Worm (Caenorhabditis elegans) whole organism, mixed stage, embryonic: ENCODE measurements around the gene brc-1.

Experiments
- M03D4.4 ChIP-seq: sonication (generic microtip); optimal IDR thresholded peaks from 2 replicates; lab custom pipeline; 2017; ENCODE audit warnings: mild to moderate bottlenecking, missing genetic modification characterization, missing compliant biosample characterization
- bed-3 ChIP-seq: fragments of 200-800 bp; sonication (Bioruptor generic); optimal IDR thresholded peaks from 3 replicates; lab custom pipeline; 2018; ENCODE audit warnings: mild to moderate bottlenecking, missing genetic modification characterization, moderate library complexity, missing compliant biosample characterization
- blmp-1 ChIP-seq: fragments of 150-350 bp; optimal IDR thresholded peaks from 2 replicates; lab custom pipeline; 2014; ENCODE audit warnings: missing biosample characterization, missing genetic modification characterization
- ceh-39 ChIP-seq: fragments of 150-350 bp; optimal IDR thresholded peaks from 2 replicates; lab custom pipeline; 2014; ENCODE audit warnings: missing biosample characterization, missing genetic modification characterization
- ceh-43 ChIP-seq: fragments of 200-800 bp; sonication (Bioruptor generic); optimal IDR thresholded peaks from 2 replicates; lab custom pipeline; 2018; ENCODE audit warnings: mild to moderate bottlenecking, missing genetic modification characterization, moderate library complexity, missing compliant biosample characterization
- ceh-83 ChIP-seq: fragments of 200-800 bp; sonication (Bioruptor generic); optimal IDR thresholded peaks from 2 replicates; lab custom pipeline; 2018; ENCODE audit warnings: mild to moderate bottlenecking, missing genetic modification characterization, missing compliant biosample characterization
- ces-1 ChIP-seq: fragments of 150-350 bp; optimal IDR thresholded peaks from 2 replicates; lab custom pipeline; 2014; ENCODE audit warnings: missing biosample characterization, missing genetic modification reagents, missing genetic modification characterization
- cnd-1 ChIP-seq: fragments of 200-800 bp; sonication (Bioruptor generic); optimal IDR thresholded peaks from 2 replicates; lab custom pipeline; 2018; ENCODE audit warnings: mild to moderate bottlenecking, missing genetic modification characterization, missing compliant biosample characterization
- drap-1 ChIP-seq: fragments of 200-800 bp; sonication (Bioruptor generic); optimal IDR thresholded peaks from 3 replicates; lab custom pipeline; 2018; ENCODE audit warnings: mild to moderate bottlenecking, missing genetic modification characterization, missing compliant biosample characterization
- elt-1 ChIP-seq: sonication (generic microtip); optimal IDR thresholded peaks from 2 replicates; lab custom pipeline; 2017; ENCODE audit warnings: missing genetic modification characterization, mild to moderate bottlenecking, missing compliant biosample characterization, antibody characterized with exemption, moderate library complexity, borderline replicate concordance; ENCODE audit not compliant: insufficient read depth
- elt-3 ChIP-seq: fragments of 150-350 bp; optimal IDR thresholded peaks from 2 replicates; lab custom pipeline; 2014; ENCODE audit warnings: missing biosample characterization, missing genetic modification characterization
- flh-1 ChIP-seq: fragments of 200-800 bp; sonication (Bioruptor generic); optimal IDR thresholded peaks from 2 replicates; lab custom pipeline; 2018; ENCODE audit warnings: mild to moderate bottlenecking, missing genetic modification characterization, moderate library complexity, missing compliant biosample characterization
- ham-2 ChIP-seq: fragments of 200-800 bp; sonication (Bioruptor generic); optimal IDR thresholded peaks from 2 replicates; lab custom pipeline; 2018; ENCODE audit warnings: mild to moderate bottlenecking, missing genetic modification characterization, missing compliant biosample characterization
- hlh-1 ChIP-seq: fragments of 150-350 bp; optimal IDR thresholded peaks from 2 replicates; lab custom pipeline; 2014; ENCODE audit warnings: missing biosample characterization, missing genetic modification reagents, missing genetic modification characterization
- lin-13 ChIP-seq: fragments of 150-350 bp; optimal IDR thresholded peaks from 2 replicates; lab custom pipeline; 2014; ENCODE audit warnings: missing biosample characterization, missing genetic modification characterization
- lin-32 ChIP-seq: fragments of 200-800 bp; sonication (Bioruptor generic); optimal IDR thresholded peaks from 2 replicates; lab custom pipeline; 2018; ENCODE audit warnings: mild to moderate bottlenecking, missing genetic modification characterization, missing compliant biosample characterization
- lsy-2 ChIP-seq: fragments of 150-350 bp; optimal IDR thresholded peaks from 2 replicates; lab custom pipeline; 2014; ENCODE audit warnings: missing biosample characterization, missing genetic modification characterization
- mab-5 ChIP-seq: fragments of 150-350 bp; optimal IDR thresholded peaks from 2 replicates; lab custom pipeline; 2014; ENCODE audit warnings: missing biosample characterization, missing genetic modification characterization
- mep-1 ChIP-seq: fragments of 150-350 bp; optimal IDR thresholded peaks from 2 replicates; lab custom pipeline; 2017; ENCODE audit warnings: missing biosample characterization, missing genetic modification reagents, missing genetic modification characterization, inconsistent platforms
- mls-2 ChIP-seq: sonication (generic microtip); optimal IDR thresholded peaks from 2 replicates; lab custom pipeline; 2016; ENCODE audit warnings: mild to moderate bottlenecking, missing genetic modification characterization, moderate library complexity, missing compliant biosample characterization
- nhr-12 ChIP-seq: fragments of 150-350 bp; optimal IDR thresholded peaks from 2 replicates; lab custom pipeline; 2014; ENCODE audit warnings: missing biosample characterization, missing genetic modification characterization
- nhr-2 ChIP-seq: fragments of 150-350 bp; optimal IDR thresholded peaks from 2 replicates; lab custom pipeline; 2014; ENCODE audit warnings: missing biosample characterization, missing genetic modification characterization
- nhr-237 ChIP-seq: fragments of 150-350 bp; optimal IDR thresholded peaks from 2 replicates; lab custom pipeline; 2014; ENCODE audit warnings: missing biosample characterization, missing genetic modification characterization
- nhr-28 ChIP-seq: fragments of 150-350 bp; optimal IDR thresholded peaks from 2 replicates; lab custom pipeline; 2014; ENCODE audit warnings: missing biosample characterization, missing genetic modification characterization
- nhr-76 ChIP-seq: sonication (generic microtip); optimal IDR thresholded peaks from 2 replicates; lab custom pipeline; 2017; ENCODE audit warnings: missing biosample characterization, missing genetic modification characterization
- pha-4 ChIP-seq: fragments of 150-350 bp; optimal IDR thresholded peaks from 2 replicates; lab custom pipeline; 2018; ENCODE audit warnings: missing biosample characterization, missing genetic modification reagents, missing genetic modification characterization
- sem-2 ChIP-seq: fragments of 200-800 bp; sonication (Bioruptor generic); optimal IDR thresholded peaks from 2 replicates; lab custom pipeline; 2018; ENCODE audit warnings: mild to moderate bottlenecking, missing genetic modification characterization, missing compliant biosample characterization
- snpc-4 ChIP-seq: fragments of 150-350 bp; optimal IDR thresholded peaks from 2 replicates; lab custom pipeline; 2014; ENCODE audit warnings: missing biosample characterization, missing genetic modification characterization
- sptf-1 ChIP-seq: sonication (generic microtip); optimal IDR thresholded peaks from 2 replicates; lab custom pipeline; 2017; ENCODE audit warnings: mild to moderate bottlenecking, missing genetic modification characterization, moderate library complexity, missing compliant biosample characterization
- tbx-8 ChIP-seq: fragments of 200-800 bp; sonication (Bioruptor generic); optimal IDR thresholded peaks from 2 replicates; lab custom pipeline; 2018; ENCODE audit warnings: mild to moderate bottlenecking, missing genetic modification characterization, moderate library complexity, missing compliant biosample characterization
- unc-120 ChIP-seq: sonication (generic microtip); optimal IDR thresholded peaks from 2 replicates; lab custom pipeline; 2017; ENCODE audit warnings: missing genetic modification characterization, missing compliant biosample characterization; ENCODE audit not compliant: poor library complexity, severe bottlenecking
- unc-39 ChIP-seq: fragments of 150-350 bp; optimal IDR thresholded peaks from 2 replicates; lab custom pipeline; 2014; ENCODE audit warnings: missing biosample characterization, missing genetic modification characterization
- unc-62 ChIP-seq: fragments of 150-350 bp; optimal IDR thresholded peaks from 2 replicates; lab custom pipeline; 2014; ENCODE audit warnings: missing biosample characterization, missing genetic modification reagents, missing genetic modification characterization
- zip-8 ChIP-seq: fragments of 150-350 bp; optimal IDR thresholded peaks from 2 replicates; lab custom pipeline; 2014; ENCODE audit warnings: missing biosample characterization, missing genetic modification characterization
- ztf-11 ChIP-seq: fragments of 150-350 bp; optimal IDR thresholded peaks from 2 replicates; lab custom pipeline; 2014; ENCODE audit warnings: missing biosample characterization, missing genetic modification characterization

The brc-1 gene

ce11 chrIII:3820134-3820533 lies 42.6 kb downstream of the brc-1 start:
- TF ChIP-seq nhr-237 (tag; lab: Kevin White, UChicago) (peak; percentile 9), nhr-12 (tag; lab: Kevin White, UChicago) (no peak), drap-1 (GFP tag; lab: Kevin White, UChicago) (peak; percentile 43), snpc-4 (tag; lab: Kevin White, UChicago) (no peak), unc-62 (GFP tag; lab: Kevin White, UChicago) (peak; percentile 74), elt-1 (tag; lab: Kevin White, UChicago) (no peak), lin-13 (tag; lab: Kevin White, UChicago) (peak; percentile 63), nhr-76 (no peak), hlh-1 (tag; lab: Kevin White, UChicago) (peak; percentile 45), blmp-1 (peak; percentile 90), nhr-2 (peak; percentile 80), zip-8 (no peak), unc-39 (no peak), mab-5 (tag; lab: Kevin White, UChicago) (no peak), lsy-2 (tag; lab: Kevin White, UChicago) (peak; percentile 15), flh-1 (no peak), ces-1 (GFP tag; lab: Kevin White, UChicago) (peak; percentile 42), elt-3 (no peak), ztf-11 (tag; lab: Kevin White, UChicago) (no peak), tbx-8 (GFP tag; lab: Kevin White, UChicago) (no peak), sptf-1 (peak; percentile 67), M03D4.4 (tag; lab: Kevin White, UChicago) (peak; percentile 11), ham-2 (GFP tag; lab: Kevin White, UChicago) (peak; percentile 64), cnd-1 (peak; percentile 69), sem-2 (GFP tag; lab: Kevin White, UChicago) (no peak), ceh-43 (GFP tag; lab: Kevin White, UChicago) (no peak), mls-2 (tag; lab: Kevin White, UChicago) (peak; percentile 46), unc-120 (tag; lab: Kevin White, UChicago) (peak; percentile 84), nhr-28 (tag; lab: Kevin White, UChicago) (no peak), lin-32 (GFP tag; lab: Kevin White, UChicago) (peak; percentile 30), mep-1 (tag; lab: Kevin White, UChicago) (peak; percentile 53), ceh-39 (peak; percentile 35), pha-4 (tag; lab: Kevin White, UChicago) (peak; percentile 81), ceh-83 (no peak), bed-3 (GFP tag; lab: Kevin White, UChicago) (no peak)

DNA sequence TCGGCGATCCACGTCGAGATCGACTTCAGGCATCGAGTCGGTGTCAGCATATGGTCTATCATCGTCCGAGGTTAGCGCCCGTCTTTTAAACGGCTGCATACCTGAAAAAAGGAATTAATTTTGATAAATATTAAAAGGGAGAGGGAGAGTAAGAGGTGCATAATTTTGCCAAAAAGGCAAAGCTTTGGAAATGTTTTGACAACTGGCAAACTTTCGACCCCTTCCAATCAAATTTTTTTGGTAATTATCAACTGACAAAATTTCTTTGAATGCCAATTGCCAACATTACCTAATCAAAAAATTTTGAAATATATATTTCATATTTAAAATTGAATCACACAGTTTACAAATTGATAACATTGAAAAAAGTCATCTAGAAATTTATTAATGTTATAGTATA lies 43.2 kb downstream of the brc-1 start, which contains the start of gene dpy-27:
Gene dpy-27 (minus strand): TSS at position 101 of the 400 bp plus-strand sequence.
- TF ChIP-seq bed-3 (GFP tag; lab: Kevin White, UChicago), result no peak
- TF ChIP-seq blmp-1, result no peak
- TF ChIP-seq nhr-12 (tag; lab: Kevin White, UChicago), result no peak
- no peak for TF ChIP-seq elt-3
- no peak for TF ChIP-seq ceh-39
- no peak for TF ChIP-seq lsy-2 (tag; lab: Kevin White, UChicago)
- no peak for TF ChIP-seq hlh-1 (tag; lab: Kevin White, UChicago)
- TF ChIP-seq pha-4 (tag; lab: Kevin White, UChicago), result no peak
- TF ChIP-seq nhr-237 (tag; lab: Kevin White, UChicago), result no peak
- no peak for TF ChIP-seq nhr-76
- TF ChIP-seq unc-62 (GFP tag; lab: Kevin White, UChicago), result no peak
- no peak for TF ChIP-seq mab-5 (tag; lab: Kevin White, UChicago)
- TF ChIP-seq sem-2 (GFP tag; lab: Kevin White, UChicago), result no peak
- no peak for TF ChIP-seq tbx-8 (GFP tag; lab: Kevin White, UChicago)
- no peak for TF ChIP-seq elt-1 (tag; lab: Kevin White, UChicago)
- TF ChIP-seq cnd-1, result no peak

- TF ChIP-seq elt-3, result no peak
- TF ChIP-seq bed-3 (GFP tag; lab: Kevin White, UChicago), result no peak
- no peak for TF ChIP-seq flh-1
- TF ChIP-seq mab-5 (tag; lab: Kevin White, UChicago), result no peak
- TF ChIP-seq ceh-43 (GFP tag; lab: Kevin White, UChicago), result no peak
- no peak for TF ChIP-seq elt-1 (tag; lab: Kevin White, UChicago)
- no peak for TF ChIP-seq nhr-237 (tag; lab: Kevin White, UChicago)
- TF ChIP-seq blmp-1, result no peak
- no peak for TF ChIP-seq lin-13 (tag; lab: Kevin White, UChicago)
- TF ChIP-seq tbx-8 (GFP tag; lab: Kevin White, UChicago), result no peak
- TF ChIP-seq ceh-83, result no peak
- no peak for TF ChIP-seq drap-1 (GFP tag; lab: Kevin White, UChicago)
- no peak for TF ChIP-seq hlh-1 (tag; lab: Kevin White, UChicago)
- no peak for TF ChIP-seq pha-4 (tag; lab: Kevin White, UChicago)
These were observed 48.3 kb downstream of the brc-1 start for ce11 chrIII:3814421-3814820.
